Worm (Caenorhabditis elegans) whole organism, L4/young adult: ENCODE measurements around the gene F40G9.5.

Experiments
- W03F9.2 ChIP-seq: fragments of 150-350 bp; optimal IDR thresholded peaks from 2 replicates; lab custom pipeline; 2014; ENCODE audit warnings: missing biosample characterization, missing genetic modification characterization
- dao-5 ChIP-seq: sonication (generic microtip); optimal IDR thresholded peaks from 2 replicates; lab custom pipeline; 2016; ENCODE audit warnings: missing genotype, missing genetic modification characterization, moderate library complexity, missing compliant biosample characterization
- him-1 ChIP-seq: sonication (generic microtip); optimal IDR thresholded peaks from 2 replicates; lab custom pipeline; 2016; ENCODE audit warnings: missing genotype, missing genetic modification reagents, missing genetic modification characterization, missing compliant biosample characterization

F40G9.5 gene

ce11 chrIII:188426-188888 is 7.4 kb downstream of the F40G9.5 start, which contains the start of gene ubc-20:
ubc-20 (plus strand) TSS chrIII:188838.
- no peak for TF ChIP-seq him-1 (tag; lab: Kevin White, UChicago)
- TF ChIP-seq W03F9.2 (tag; lab: Kevin White, UChicago), result no peak
- no peak for TF ChIP-seq dao-5 (tag; lab: Kevin White, UChicago)

- no peak for TF ChIP-seq W03F9.2 (tag; lab: Kevin White, UChicago)
- no peak for TF ChIP-seq him-1 (tag; lab: Kevin White, UChicago)
- no peak for TF ChIP-seq dao-5 (tag; lab: Kevin White, UChicago)
These were observed 8.2 kb downstream of the F40G9.5 start for ce11 chrIII:189280-189679.

DNA sequence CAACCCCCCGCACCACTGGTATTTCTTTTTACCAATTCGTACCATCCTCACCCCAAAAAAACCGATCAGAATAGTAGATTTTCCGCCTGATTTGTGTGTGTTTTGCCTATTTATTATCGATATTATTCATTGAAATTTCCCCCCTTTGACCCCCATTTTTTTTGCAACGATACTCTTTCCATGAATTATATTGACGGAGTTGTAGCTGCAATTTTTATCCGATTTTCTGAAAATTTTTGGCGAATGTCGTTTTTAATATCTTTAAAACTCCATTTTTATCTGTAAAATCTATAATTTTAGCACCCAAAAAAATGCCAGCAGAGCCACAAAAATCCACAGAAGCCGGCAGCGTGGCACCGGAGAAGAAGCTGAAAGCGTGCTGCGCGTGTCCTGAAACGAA is 9.6 kb downstream of the F40G9.5 start, which contains the start of gene cox-17:
cox-17 (plus strand) TSS at position 301 of the 400 bp plus-strand sequence.
- TF ChIP-seq him-1 (tag; lab: Kevin White, UChicago), result no peak
- no peak for TF ChIP-seq dao-5 (tag; lab: Kevin White, UChicago)
- no peak for TF ChIP-seq W03F9.2 (tag; lab: Kevin White, UChicago)

DNA sequence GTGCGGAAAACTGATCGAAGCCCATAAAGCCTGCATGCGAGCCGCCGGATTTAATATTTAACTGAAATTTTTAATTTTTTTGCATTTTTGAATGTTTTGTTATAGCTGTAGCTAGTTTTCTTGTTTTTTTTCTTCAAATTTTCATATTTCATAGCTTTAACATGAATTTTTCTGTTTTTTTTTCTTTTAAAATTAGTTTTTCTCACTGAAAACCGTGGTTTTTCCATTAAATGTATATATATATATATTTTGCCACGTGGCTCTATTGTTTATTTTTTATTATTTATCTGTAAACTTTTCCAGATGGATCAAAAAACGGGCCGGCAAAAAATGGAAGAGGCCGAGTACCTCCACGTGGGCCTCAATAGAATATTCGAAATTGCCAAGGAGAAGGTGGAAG is 10.7 kb downstream of the F40G9.5 start, which contains the start of gene sec-20:
sec-20 (plus strand) TSS at position 301 of the 400 bp plus-strand sequence.
- TF ChIP-seq him-1 (tag; lab: Kevin White, UChicago), result no peak
- no peak for TF ChIP-seq W03F9.2 (tag; lab: Kevin White, UChicago)
- no peak for TF ChIP-seq dao-5 (tag; lab: Kevin White, UChicago)

ce11 chrIII:194160-194559 is 13.1 kb downstream of the F40G9.5 start, which contains the start of gene F40G9.17:
F40G9.17 (plus strand) TSS chrIII:194460.
- TF ChIP-seq W03F9.2 (tag; lab: Kevin White, UChicago) (no peak), him-1 (tag; lab: Kevin White, UChicago) (no peak), dao-5 (tag; lab: Kevin White, UChicago) (no peak)

DNA sequence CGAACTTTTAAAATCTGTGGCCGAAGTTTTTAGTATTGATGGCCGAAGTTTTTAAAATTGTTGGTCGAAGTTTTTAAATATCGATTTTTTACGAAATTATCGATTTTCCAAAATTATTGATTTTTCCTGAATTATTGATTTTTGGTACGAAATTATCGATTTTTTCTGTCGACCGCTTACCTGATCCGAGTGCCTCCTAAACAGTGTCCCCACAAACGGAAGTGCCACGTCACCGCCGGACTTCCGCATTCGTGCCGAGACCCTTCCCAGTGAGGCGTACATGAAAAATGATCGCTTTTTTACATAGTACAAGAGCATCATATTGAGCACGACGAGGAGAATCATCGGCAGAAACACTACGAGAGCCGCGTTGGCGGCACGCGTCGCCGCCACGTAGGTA is 22.9 kb downstream of the F40G9.5 start:
- TF ChIP-seq W03F9.2 (tag; lab: Kevin White, UChicago) (no peak), him-1 (tag; lab: Kevin White, UChicago) (no peak), dao-5 (tag; lab: Kevin White, UChicago) (no peak)

- TF ChIP-seq dao-5 (tag; lab: Kevin White, UChicago), result no peak
- no peak for TF ChIP-seq W03F9.2 (tag; lab: Kevin White, UChicago)
- no peak for TF ChIP-seq him-1 (tag; lab: Kevin White, UChicago)
These were observed 26.0 kb downstream of the F40G9.5 start, which contains the start of gene W10C4.1 for ce11 chrIII:207023-207422. W10C4.1 (minus strand) TSS chrIII:207123.

ce11 chrIII:208793-209694 is 28.0 kb downstream of the F40G9.5 start:
- TF ChIP-seq him-1 (tag; lab: Kevin White, UChicago) (no peak), W03F9.2 (tag; lab: Kevin White, UChicago) (no peak), dao-5 (tag; lab: Kevin White, UChicago) (no peak)

ce11 chrIII:209695-210091 is 28.6 kb downstream of the F40G9.5 start, which contains the start of gene klp-20:
klp-20 (plus strand) TSS chrIII:209992.
- TF ChIP-seq dao-5 (tag; lab: Kevin White, UChicago), result no peak

- TF ChIP-seq him-1 (tag; lab: Kevin White, UChicago) (no peak), dao-5 (tag; lab: Kevin White, UChicago) (no peak), W03F9.2 (tag; lab: Kevin White, UChicago) (no peak)
These were observed 30.3 kb downstream of the F40G9.5 start for ce11 chrIII:211387-211786.

DNA sequence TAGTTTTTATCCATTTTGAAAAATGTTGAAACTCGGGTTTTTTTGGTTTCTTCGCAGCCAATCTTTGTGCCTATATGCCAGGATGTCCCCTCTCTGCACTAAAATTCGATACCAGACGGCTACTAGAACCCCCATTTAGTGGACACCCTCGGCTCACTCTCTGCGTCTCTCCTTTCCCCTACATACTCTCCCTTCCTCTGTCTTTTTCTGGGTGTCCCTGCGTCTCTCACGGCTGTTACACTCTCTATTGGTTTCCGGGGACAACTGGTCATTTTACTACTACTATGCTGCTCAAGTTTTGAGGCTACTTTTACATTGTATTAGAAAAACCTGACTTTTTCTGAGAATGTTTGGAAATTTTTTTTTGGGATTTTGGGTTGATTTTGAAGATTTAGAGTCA is 39.3 kb downstream of the F40G9.5 start:
- no peak for TF ChIP-seq him-1 (tag; lab: Kevin White, UChicago)
- no peak for TF ChIP-seq W03F9.2 (tag; lab: Kevin White, UChicago)
- no peak for TF ChIP-seq dao-5 (tag; lab: Kevin White, UChicago)

DNA sequence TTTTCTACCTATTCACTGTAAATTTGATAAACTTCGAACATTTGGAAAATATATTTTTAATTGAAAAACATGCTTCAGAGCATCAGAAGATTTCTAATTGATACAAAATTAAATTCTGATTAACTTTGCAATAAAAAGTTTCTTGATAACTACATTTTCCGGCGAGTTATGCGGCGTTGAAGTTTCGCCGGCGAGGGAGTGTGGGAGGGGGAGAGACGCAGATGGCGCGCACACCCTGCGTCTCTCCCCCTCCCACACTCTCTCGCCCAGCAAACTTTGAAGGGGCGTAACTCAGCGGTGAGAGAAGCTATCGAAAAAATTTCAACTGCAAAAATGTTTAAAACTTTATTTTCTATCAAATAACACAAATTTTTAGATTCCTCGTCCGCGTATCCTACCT is 41.4 kb downstream of the F40G9.5 start:
- no peak for TF ChIP-seq W03F9.2 (tag; lab: Kevin White, UChicago)
- TF ChIP-seq him-1 (tag; lab: Kevin White, UChicago), result no peak
- TF ChIP-seq dao-5 (tag; lab: Kevin White, UChicago), result no peak

DNA sequence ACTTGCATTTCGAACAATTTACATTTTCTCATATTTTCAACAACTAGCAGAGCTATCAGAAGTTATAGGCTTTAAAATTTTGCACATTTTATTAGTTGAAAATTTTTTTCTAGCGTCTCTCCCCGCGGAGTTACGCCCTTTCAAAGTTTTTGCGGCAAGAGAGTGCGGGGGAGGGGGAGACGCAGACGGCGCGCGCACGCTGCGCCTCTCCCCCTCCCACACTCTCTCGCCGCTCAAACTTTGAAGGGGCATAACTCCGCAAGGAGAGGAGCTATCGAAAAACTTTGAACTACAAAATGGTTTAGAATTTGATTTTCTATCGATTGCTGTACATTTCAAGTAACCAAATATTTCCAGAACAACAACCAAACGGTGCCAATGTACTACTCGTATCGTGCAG is 46.0 kb downstream of the F40G9.5 start:
- TF ChIP-seq him-1 (tag; lab: Kevin White, UChicago), result no peak
- TF ChIP-seq dao-5 (tag; lab: Kevin White, UChicago), result no peak
- no peak for TF ChIP-seq W03F9.2 (tag; lab: Kevin White, UChicago)
